Worm (Caenorhabditis elegans) whole organism, dauer: Measurements from ENCODE around the gene glb-16.

Experiments
- unc-62 ChIP-seq: sonication (generic microtip); optimal IDR thresholded peaks from 2 replicates; lab custom pipeline; 2017; ENCODE audit warnings: missing biosample characterization, missing genetic modification reagents, missing genetic modification characterization

The glb-16 gene

DNA sequence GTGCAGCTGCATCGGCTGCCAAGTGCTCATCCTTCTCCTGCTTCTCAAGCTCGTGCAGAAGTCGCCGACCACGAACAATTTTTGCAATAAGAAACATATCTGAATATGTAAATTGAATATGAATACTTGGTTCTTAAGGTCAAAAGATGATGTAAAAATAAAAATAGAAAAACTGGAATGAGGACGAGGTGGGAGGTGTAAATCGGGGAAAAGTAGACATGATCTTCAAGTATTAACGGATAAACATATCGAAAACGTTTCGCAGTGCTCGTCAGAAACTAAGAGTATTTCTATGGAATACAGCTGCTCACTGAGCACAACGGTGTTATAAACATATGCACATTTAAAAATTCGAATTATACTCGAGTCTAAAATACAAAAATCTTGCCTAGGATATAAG is at the start of gene glb-16:
TSS of gene glb-16 (minus strand) at position 101 of the 400 bp plus-strand sequence.
- TF ChIP-seq unc-62 (GFP tag; lab: Kevin White, UChicago), result no peak

ce11 chrX:7587741-7588235 is 47.9 kb upstream of the glb-16 start:
- TF ChIP-seq unc-62 (GFP tag; lab: Kevin White, UChicago), result no peak

- TF ChIP-seq unc-62 (GFP tag; lab: Kevin White, UChicago), result no peak
Observed at ce11 chrX:7586588-7586987, 46.7 kb upstream of the glb-16 start.

DNA sequence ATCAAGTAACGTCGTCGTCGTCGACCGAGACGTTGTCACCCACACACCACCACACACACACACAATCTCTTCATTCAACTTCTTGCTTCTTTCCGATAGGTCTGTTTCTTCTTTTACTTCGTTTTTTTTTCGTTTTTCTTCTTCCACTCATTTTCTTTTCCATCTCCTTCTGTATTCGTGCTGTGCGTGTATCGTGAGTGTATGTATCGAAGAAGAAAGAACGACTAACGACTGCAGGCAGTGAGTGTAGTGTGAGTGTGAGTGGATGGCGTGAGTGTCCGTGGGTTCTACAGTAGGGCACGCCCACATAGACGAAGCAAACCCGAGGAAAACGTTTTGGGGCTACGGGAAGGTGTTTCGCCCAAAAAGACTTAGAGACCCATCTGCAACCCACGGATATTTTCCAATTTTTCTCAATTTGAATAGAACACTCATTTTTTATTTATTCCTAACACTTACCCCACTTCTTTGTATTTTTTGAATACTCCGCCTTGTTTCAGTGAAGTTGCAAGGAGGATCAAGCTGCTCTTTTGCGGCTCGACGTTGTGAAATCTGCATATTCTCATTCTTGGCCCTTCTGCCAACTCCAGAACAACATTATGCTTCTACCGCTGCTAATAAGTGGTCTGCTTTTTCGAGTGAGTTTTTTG is 45.8 kb upstream of the glb-16 start, which contains the start of gene adt-2:
TSS of gene adt-2 (plus strand) at position 600 of the 650 bp plus-strand sequence.
- TF ChIP-seq unc-62 (GFP tag; lab: Kevin White, UChicago), result no peak

DNA sequence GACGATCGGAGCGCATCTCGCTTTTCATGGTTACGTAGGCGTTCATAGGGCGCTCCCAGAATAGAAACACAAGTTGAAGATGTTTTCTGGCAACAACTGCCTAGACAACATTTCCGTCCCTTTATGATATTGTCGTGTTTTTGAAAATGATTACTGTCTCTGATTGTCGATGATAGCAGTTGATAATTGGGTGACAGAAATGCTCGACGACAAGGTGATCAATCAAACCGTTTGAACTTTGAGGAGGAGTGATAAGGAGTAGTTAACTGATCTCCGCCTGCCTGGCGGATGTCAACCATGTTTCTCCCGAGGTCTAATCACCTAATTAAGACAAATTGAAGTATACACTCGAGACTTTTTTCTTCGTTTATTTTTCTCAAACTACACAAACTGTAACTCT is 44.0 kb upstream of the glb-16 start:
- TF ChIP-seq unc-62 (GFP tag; lab: Kevin White, UChicago), result no peak

ce11 chrX:7582223-7582622 is 42.3 kb upstream of the glb-16 start:
- no peak for TF ChIP-seq unc-62 (GFP tag; lab: Kevin White, UChicago)

DNA sequence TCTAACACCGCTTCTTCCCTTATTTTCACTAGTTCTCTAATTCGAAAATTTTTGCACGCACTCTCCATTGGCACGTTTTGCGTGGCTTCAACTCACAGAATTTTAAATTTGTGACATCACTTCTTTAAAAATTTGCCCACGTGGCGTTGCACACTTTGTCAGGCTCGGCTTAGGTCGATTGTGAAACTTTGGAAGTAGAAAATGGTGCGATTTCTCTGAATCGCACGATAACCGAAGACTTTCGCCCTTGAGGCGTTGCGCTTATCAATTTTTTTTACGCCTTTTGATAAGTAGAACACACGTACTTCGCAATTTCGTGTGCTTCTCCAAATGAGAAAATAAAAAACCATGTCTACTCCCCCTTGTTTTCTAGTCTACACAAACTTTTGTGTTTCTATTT is 38.4 kb upstream of the glb-16 start:
- TF ChIP-seq unc-62 (GFP tag; lab: Kevin White, UChicago), result no peak

ce11 chrX:7577458-7578158 is 37.7 kb upstream of the glb-16 start:
- TF ChIP-seq unc-62 (GFP tag; lab: Kevin White, UChicago), result no peak

- no peak for TF ChIP-seq unc-62 (GFP tag; lab: Kevin White, UChicago)
Observed at ce11 chrX:7575939-7576338, 36.0 kb upstream of the glb-16 start.

DNA sequence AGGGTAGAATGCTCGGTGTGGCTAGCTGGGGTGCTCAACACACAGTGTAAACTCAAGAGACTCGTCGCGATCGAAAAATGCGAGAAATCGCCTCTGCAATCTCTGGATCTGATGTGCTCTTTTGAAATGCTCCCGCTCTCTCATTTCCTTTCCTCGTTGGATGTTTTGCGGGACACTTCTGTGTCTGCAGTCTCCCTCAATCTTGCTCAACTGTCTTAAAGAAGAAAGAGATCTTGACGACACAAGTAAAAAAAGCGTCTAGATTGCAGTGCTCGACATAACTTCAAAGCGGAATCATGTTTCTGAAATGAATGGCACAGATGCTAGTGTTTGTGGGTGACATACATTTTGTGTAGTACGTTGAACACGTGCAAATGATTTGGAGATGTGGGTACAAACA is 33.7 kb upstream of the glb-16 start:
- TF ChIP-seq unc-62 (GFP tag; lab: Kevin White, UChicago), result no peak

- no peak for TF ChIP-seq unc-62 (GFP tag; lab: Kevin White, UChicago)
Observed at ce11 chrX:7573572-7573628, 33.5 kb upstream of the glb-16 start, which contains the start of the genes unc-98 and F08C6.18. unc-98 (minus strand) TSS chrX:7573619. F08C6.18 (minus strand) TSS chrX:7573628.

ce11 chrX:7573172-7573571 is 33.2 kb upstream of the glb-16 start:
- no peak for TF ChIP-seq unc-62 (GFP tag; lab: Kevin White, UChicago)

ce11 chrX:7572057-7572456 is 32.1 kb upstream of the glb-16 start, which contains the start of gene pcyt-1:
pcyt-1 (plus strand) TSS chrX:7572357.
- no peak for TF ChIP-seq unc-62 (GFP tag; lab: Kevin White, UChicago)

ce11 chrX:7569685-7570518 is 30.0 kb upstream of the glb-16 start, which contains the start of gene apy-1:
apy-1 (minus strand) TSS chrX:7569722.
- no peak for TF ChIP-seq unc-62 (GFP tag; lab: Kevin White, UChicago)

DNA sequence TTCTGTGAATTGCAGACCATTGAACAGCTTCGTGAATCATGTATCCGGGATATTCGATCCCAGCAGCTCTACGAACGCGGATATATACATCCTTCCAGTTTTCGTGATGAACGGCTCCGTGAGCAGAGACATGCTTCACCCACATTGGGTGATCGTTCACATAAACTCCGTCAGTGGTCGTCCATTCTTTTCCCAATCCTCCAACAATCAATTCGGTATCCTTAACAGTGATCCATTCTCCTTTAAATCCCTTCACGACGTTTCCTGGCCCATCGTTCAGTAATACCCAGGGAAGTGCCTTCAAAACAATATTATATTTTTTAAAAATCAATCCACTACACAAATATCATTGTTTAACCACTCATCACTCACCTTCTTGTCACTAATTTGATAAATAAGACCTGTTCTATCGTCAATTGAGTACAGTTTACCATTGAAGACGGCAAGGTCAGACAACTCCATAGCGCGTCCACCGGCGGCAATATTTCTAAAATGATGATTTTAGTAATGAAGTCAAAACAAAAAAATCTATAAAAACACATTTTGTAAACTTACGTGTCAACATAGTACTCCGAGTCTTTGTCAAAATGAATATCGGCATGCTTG is 28.9 kb upstream of the glb-16 start:
- TF ChIP-seq unc-62 (GFP tag; lab: Kevin White, UChicago), result no peak

ce11 chrX:7565005-7565404 is 25.1 kb upstream of the glb-16 start, which contains the start of gene vps-52:
vps-52 (plus strand) TSS chrX:7565323.
- TF ChIP-seq unc-62 (GFP tag; lab: Kevin White, UChicago), result no peak
